Fruit fly (Drosophila melanogaster): ENCODE data around the gene CG4598.

Gene CG4598

DNA sequence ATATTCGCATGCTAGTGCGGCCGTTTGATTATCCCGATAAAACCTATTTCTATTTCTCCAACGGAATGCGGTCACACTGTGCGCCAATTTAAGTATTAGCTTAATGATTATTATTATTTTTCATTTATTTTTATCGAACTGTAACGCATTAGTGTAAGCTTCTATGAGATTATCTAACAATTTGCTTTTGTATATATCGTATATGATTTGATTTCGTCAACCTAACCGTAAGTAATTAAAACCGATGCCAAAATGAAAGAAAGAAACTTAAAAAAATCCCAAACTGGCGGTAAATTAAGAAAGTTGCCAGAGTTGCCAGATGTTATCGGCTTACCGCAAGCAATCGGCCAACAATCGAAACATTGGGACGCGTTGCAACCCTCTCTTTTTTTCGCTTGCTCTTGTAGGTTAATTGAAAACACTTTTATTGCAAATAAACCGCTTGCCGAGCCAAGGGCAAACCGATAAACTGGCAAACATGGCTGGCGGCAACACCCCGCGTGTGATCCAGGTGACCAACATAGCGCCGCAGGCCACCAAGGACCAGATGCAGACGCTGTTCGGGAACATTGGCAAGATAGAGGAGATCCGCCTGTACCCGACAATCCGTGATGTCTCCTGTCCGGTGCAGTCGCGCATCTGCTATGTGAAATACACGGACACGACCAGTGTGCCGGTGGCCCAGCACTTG, 5.7 kb upstream of the CG4598 start, which contains the start of the genes Etl1 and Srp54 (continued):
- TF ChIP-seq CG6689 (GFP tag; IDR thresholded peaks at IDR 0.05) = no peak
- no peak for TF ChIP-seq CG17802 (tag; optimal IDR thresholded peaks at IDR 0.05)
- no peak for TF ChIP-seq CG6854 (GFP tag; optimal IDR thresholded peaks at IDR 0.05)
- TF ChIP-seq CG4707 (GFP tag; optimal IDR thresholded peaks at IDR 0.05) = no peak
- TF ChIP-seq Rfx (GFP tag; IDR thresholded peaks at IDR 0.05) = 0 out of 2 replicates have a peak, but pooled peaks have one; percentile 26
- no peak for TF ChIP-seq Bteb2 (GFP tag; optimal IDR thresholded peaks at IDR 0.05)
- no peak for TF ChIP-seq repo (GFP tag; optimal IDR thresholded peaks at IDR 0.05)
- no peak for TF ChIP-seq mld (GFP tag; IDR thresholded peaks at IDR 0.05; ENCODE audit: partially characterized antibody)
- no peak; the same call in 3 of the 4 replicates for TF ChIP-seq Dll (GFP tag; IDR thresholded peaks at IDR 0.05; ENCODE audit: partially characterized antibody)
- no peak for TF ChIP-seq CG31224 (GFP tag; IDR thresholded peaks at IDR 0.05)
- TF ChIP-seq al (GFP tag; IDR thresholded peaks at IDR 0.05) = no peak
- peak; percentile 88 for TF ChIP-seq MESR4 (GFP tag; optimal IDR thresholded peaks at IDR 0.05)
- TF ChIP-seq CG4282 (GFP tag; optimal IDR thresholded peaks at IDR 0.05) = no peak
- TF ChIP-seq Nf-YB (GFP tag; optimal IDR thresholded peaks at IDR 0.05) = no peak
- no peak for TF ChIP-seq CG4820 (GFP tag; optimal IDR thresholded peaks at IDR 0.05)
- no peak for TF ChIP-seq sna (GFP tag; IDR thresholded peaks at IDR 0.05; ENCODE audit: partially characterized antibody)
- no peak for TF ChIP-seq CG12104 (GFP tag; optimal IDR thresholded peaks at IDR 0.05)
- TF ChIP-seq CG4328 (GFP tag; optimal IDR thresholded peaks at IDR 0.05) = no peak
- no peak for TF ChIP-seq wek (GFP tag; optimal IDR thresholded peaks at IDR 0.05)
- TF ChIP-seq inv (GFP tag; IDR thresholded peaks at IDR 0.05; ENCODE audit: partially characterized antibody) = no peak
- TF ChIP-seq CG7357 (GFP tag; IDR thresholded peaks at IDR 0.05) = no peak
- TF ChIP-seq E2f2 (GFP tag; IDR thresholded peaks at IDR 0.05) = peak; percentile 84
- TF ChIP-seq CG11085 (GFP tag; IDR thresholded peaks at IDR 0.05) = no peak
- TF ChIP-seq her (GFP tag; optimal IDR thresholded peaks at IDR 0.05) = no peak
- no peak for TF ChIP-seq CG17568 (GFP tag; optimal IDR thresholded peaks at IDR 0.05)
- no peak for TF ChIP-seq disco-r (GFP tag; optimal IDR thresholded peaks at IDR 0.05)
- no peak for TF ChIP-seq Oaz (GFP tag; IDR thresholded peaks at IDR 0.05)
- peak; percentile 6 for TF ChIP-seq Myb (GFP tag; optimal IDR thresholded peaks at IDR 0.05)
- TF ChIP-seq scrt (GFP tag; optimal IDR thresholded peaks at IDR 0.05) = no peak
- no peak for TF ChIP-seq twi (tag; optimal IDR thresholded peaks at IDR 0.05)
- TF ChIP-seq caup (GFP tag; optimal IDR thresholded peaks at IDR 0.05; ENCODE audit: severe bottlenecking) = no peak
- peak; percentile 5 for TF ChIP-seq Max (GFP tag; optimal IDR thresholded peaks at IDR 0.05)
- TF ChIP-seq gcm (GFP tag; optimal IDR thresholded peaks at IDR 0.05) = peak; percentile 13
- TF ChIP-seq TFAM (GFP tag; optimal IDR thresholded peaks at IDR 0.05) = no peak
- no peak for TF ChIP-seq abd-A (tag; optimal IDR thresholded peaks at IDR 0.05)
- TF ChIP-seq HmgD (GFP tag; optimal IDR thresholded peaks at IDR 0.05) = no peak
- TF ChIP-seq br (optimal IDR thresholded peaks at IDR 0.05) = no peak
- TF ChIP-seq CG7963 (GFP tag; IDR thresholded peaks at IDR 0.05; ENCODE audit: partially characterized antibody) = no peak
- TF ChIP-seq CG10654 (GFP tag; optimal IDR thresholded peaks at IDR 0.05) = no peak
- TF ChIP-seq hkb (optimal IDR thresholded peaks at IDR 0.05) = peak; percentile 84
- no peak for TF ChIP-seq hkb (GFP tag; IDR thresholded peaks at IDR 0.05)
- TF ChIP-seq Dp (GFP tag; optimal IDR thresholded peaks at IDR 0.05) = peak; percentile 77
- TF ChIP-seq CG9797 (GFP tag; optimal IDR thresholded peaks at IDR 0.05) = peak; percentile 73
- TF ChIP-seq crol (GFP tag; IDR thresholded peaks at IDR 0.05) = no peak
- TF ChIP-seq CG2116 (GFP tag; optimal IDR thresholded peaks at IDR 0.05) = peak; percentile 91
- TF ChIP-seq PHDP (tag; optimal IDR thresholded peaks at IDR 0.05) = no peak
- TF ChIP-seq wdn (GFP tag; IDR thresholded peaks at IDR 0.05) = no peak
- no peak for TF ChIP-seq ro (GFP tag; IDR thresholded peaks at IDR 0.05)
- TF ChIP-seq CG33557 (GFP tag; optimal IDR thresholded peaks at IDR 0.05) = no peak
- TF ChIP-seq CkIIα-i1 (GFP tag; IDR thresholded peaks at IDR 0.05) = no peak
- TF ChIP-seq bcd (GFP tag; optimal IDR thresholded peaks at IDR 0.05) = no peak

Data from whole organism, embryonic.